Worm (Caenorhabditis elegans) whole organism, L1 larva: ENCODE data around the gene F34D6.1.

Experiments
- aha-1 ChIP-seq: fragments of 150-350 bp; optimal IDR thresholded peaks from 2 replicates; lab custom pipeline; 2014; ENCODE audit warnings: missing biosample characterization, missing genetic modification characterization
- fkh-8 ChIP-seq: sonication (generic microtip); optimal IDR thresholded peaks from 2 replicates; lab custom pipeline; 2016; ENCODE audit warnings: mild to moderate bottlenecking, missing genetic modification characterization, missing compliant biosample characterization
- pqm-1 ChIP-seq: sonication (generic microtip); optimal IDR thresholded peaks from 3 replicates; lab custom pipeline; 2017; ENCODE audit warnings: missing biosample characterization, missing genetic modification characterization
- sox-4 ChIP-seq: sonication (generic microtip); optimal IDR thresholded peaks from 2 replicates; lab custom pipeline; 2016; ENCODE audit warnings: missing genetic modification characterization, missing compliant biosample characterization
- unc-86 ChIP-seq: sonication (generic microtip); optimal IDR thresholded peaks from 2 replicates; lab custom pipeline; 2016; ENCODE audit warnings: missing genetic modification characterization, missing compliant biosample characterization
- zag-1 ChIP-seq: fragments of 150-350 bp; optimal IDR thresholded peaks from 2 replicates; lab custom pipeline; 2014; ENCODE audit warnings: missing biosample characterization, missing genetic modification characterization
- zip-4 ChIP-seq: fragments of 200-800 bp; sonication (Bioruptor generic); optimal IDR thresholded peaks from 2 replicates; lab custom pipeline; 2018; ENCODE audit warnings: mild to moderate bottlenecking, missing genetic modification characterization, moderate library complexity, missing compliant biosample characterization
- ztf-11 ChIP-seq, 2 experiments: sonication (generic microtip); optimal IDR thresholded peaks; 2 replicates each; lab custom pipeline; 2016 to 2017; ENCODE audit warnings: missing genetic modification characterization in 2 of 2, missing biosample characterization in 1 of 2, missing compliant biosample characterization in 1 of 2

DNA sequence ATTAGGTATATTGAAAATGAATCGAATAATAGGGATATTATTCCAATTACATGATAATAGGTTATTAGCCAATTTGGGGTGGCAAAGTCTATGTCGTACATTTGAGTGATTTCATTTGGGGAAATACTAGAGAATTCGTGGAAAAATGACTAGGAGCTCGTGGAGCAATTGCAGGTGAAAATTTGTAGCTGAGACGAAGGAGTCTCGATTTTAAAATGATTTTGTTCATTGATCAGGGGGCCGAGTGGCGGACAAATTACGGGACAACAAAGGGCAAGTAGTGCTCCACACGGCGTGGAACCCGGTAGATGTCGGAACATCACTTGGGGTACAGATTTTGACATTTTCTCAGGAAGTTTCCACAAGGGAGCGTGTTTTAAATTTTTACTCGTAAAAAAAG, 17.4 kb upstream of the F34D6.1 start, which contains the start of gene sri-62:
- TF ChIP-seq sox-4 (tag; lab: Kevin White, UChicago) (no peak), fkh-8 (tag; lab: Kevin White, UChicago) (no peak), unc-86 (tag; lab: Kevin White, UChicago) (no peak), aha-1 (tag; lab: Kevin White, UChicago) (no peak), ztf-11 (tag; optimal IDR thresholded peaks at IDR 0.05; lab: Kevin White, UChicago) (no peak), zag-1 (tag; lab: Kevin White, UChicago) (no peak), zip-4 (GFP tag; lab: Kevin White, UChicago) (no peak), pqm-1 (tag; lab: Kevin White, UChicago) (no peak)
